Worm (Caenorhabditis elegans) whole organism, young adult: Measurements from ENCODE around the gene rpc-11.

Source experiments
- B0336.3 ChIP-seq: fragments of 200-800 bp; sonication (Bioruptor generic); IDR thresholded peaks from 2 replicates; pipeline ENCODE4 v1.3.6; 2022; ENCODE audit warnings: missing genetic modification characterization, missing compliant biosample characterization
- C06A6.2 ChIP-seq: fragments of 200-800 bp; sonication (Bioruptor generic); conservative IDR thresholded peaks from 2 replicates; pipeline ENCODE4 v1.3.6; 2022; ENCODE audit warnings: missing genetic modification characterization, missing compliant biosample characterization
- C17E4.6 ChIP-seq: fragments of 200-800 bp; sonication (Bioruptor generic); IDR thresholded peaks from 2 replicates; pipeline ENCODE4 v1.3.6; 2022; ENCODE audit warnings: missing genetic modification reagents, missing genetic modification characterization, missing compliant biosample characterization
- D2030.7 ChIP-seq: fragments of 200-800 bp; sonication (Bioruptor generic); IDR thresholded peaks from 2 replicates; pipeline ENCODE4 v1.3.6; 2022; ENCODE audit warnings: missing genetic modification reagents, missing genetic modification characterization, missing compliant biosample characterization
- F33H1.4 ChIP-seq: fragments of 200-800 bp; sonication (Bioruptor generic); IDR thresholded peaks from 2 replicates; pipeline ENCODE4 v1.3.6; 2022; ENCODE audit warnings: missing genetic modification reagents, missing genetic modification characterization, missing compliant biosample characterization
- F49E8.2 ChIP-seq: sonication (generic microtip); optimal IDR thresholded peaks from 3 replicates; lab custom pipeline; 2017; ENCODE audit warnings: missing genetic modification characterization, mild to moderate bottlenecking, missing compliant biosample characterization, antibody characterized with exemption, moderate library complexity; ENCODE audit not compliant: insufficient read depth
- F52B5.7 ChIP-seq: sonication (generic microtip); optimal IDR thresholded peaks from 2 replicates; lab custom pipeline; 2016; ENCODE audit warnings: mild to moderate bottlenecking, missing genetic modification characterization, missing compliant biosample characterization
- F57C9.4 ChIP-seq: sonication (generic microtip); optimal IDR thresholded peaks from 2 replicates; lab custom pipeline; 2017; ENCODE audit warnings: mild to moderate bottlenecking, missing genetic modification characterization, missing compliant biosample characterization
- T07F8.4 ChIP-seq: sonication (generic microtip); optimal IDR thresholded peaks from 2 replicates; lab custom pipeline; 2016; ENCODE audit warnings: mild to moderate bottlenecking, missing genetic modification characterization, moderate library complexity, missing compliant biosample characterization
- T26A5.8 ChIP-seq: sonication (generic microtip); optimal IDR thresholded peaks from 2 replicates; lab custom pipeline; 2016; ENCODE audit warnings: missing genetic modification characterization, missing compliant biosample characterization
- Y53F4B.3 ChIP-seq: fragments of 200-800 bp; sonication (Bioruptor generic); IDR thresholded peaks from 2 replicates; pipeline ENCODE4 v1.3.6; 2022; ENCODE audit warnings: missing genetic modification reagents, missing genetic modification characterization, missing compliant biosample characterization
- Y53G8AR.9 ChIP-seq: fragments of 200-800 bp; sonication (Bioruptor generic); conservative IDR thresholded peaks from 2 replicates; pipeline ENCODE4 v1.3.6; 2022; ENCODE audit warnings: missing genetic modification reagents, missing genetic modification characterization, missing compliant biosample characterization
- ZK185.1 ChIP-seq: sonication (generic microtip); optimal IDR thresholded peaks from 2 replicates; lab custom pipeline; 2016; ENCODE audit warnings: mild to moderate bottlenecking, missing genetic modification characterization, missing compliant biosample characterization; ENCODE audit not compliant: poor library complexity, severe bottlenecking
- attf-5 ChIP-seq: fragments of 200-800 bp; sonication (Bioruptor generic); optimal IDR thresholded peaks from 2 replicates; lab custom pipeline; 2018; ENCODE audit warnings: mild to moderate bottlenecking, missing genetic modification characterization, missing compliant biosample characterization
- attf-6 ChIP-seq: fragments of 200-800 bp; sonication (Bioruptor generic); IDR thresholded peaks from 2 replicates; pipeline ENCODE4 v1.3.6; 2022; ENCODE audit warnings: missing genetic modification reagents, missing genetic modification characterization, missing compliant biosample characterization
- cebp-2 ChIP-seq: fragments of 200-800 bp; sonication (Bioruptor generic); IDR thresholded peaks from 2 replicates; pipeline ENCODE4 v1.3.6; 2022; ENCODE audit warnings: missing genetic modification characterization, missing compliant biosample characterization
- ceh-91 ChIP-seq: fragments of 200-800 bp; sonication (Bioruptor generic); IDR thresholded peaks from 2 replicates; pipeline ENCODE4 v1.3.6; 2022; ENCODE audit warnings: missing genetic modification reagents, missing genetic modification characterization, missing compliant biosample characterization
- chd-7 ChIP-seq: sonication (generic microtip); optimal IDR thresholded peaks from 2 replicates; lab custom pipeline; 2016; ENCODE audit warnings: mild to moderate bottlenecking, missing genetic modification characterization, moderate library complexity, missing compliant biosample characterization
- dpff-1 ChIP-seq: sonication (generic microtip); optimal IDR thresholded peaks from 2 replicates; lab custom pipeline; 2017; ENCODE audit warnings: mild to moderate bottlenecking, missing genetic modification characterization, missing compliant biosample characterization
- egl-44 ChIP-seq: fragments of 200-800 bp; sonication (Bioruptor generic); IDR thresholded peaks from 2 replicates; pipeline ENCODE4 v1.3.6; 2022; ENCODE audit warnings: missing genetic modification reagents, missing genetic modification characterization, missing compliant biosample characterization
- hmg-1.2 ChIP-seq: fragments of 200-800 bp; sonication (Bioruptor generic); IDR thresholded peaks from 2 replicates; pipeline ENCODE4 v1.3.6; 2022; ENCODE audit warnings: missing genetic modification reagents, missing genetic modification characterization, missing compliant biosample characterization
- hsf-1 ChIP-seq: fragments of 200-800 bp; sonication (Bioruptor generic); IDR thresholded peaks from 2 replicates; pipeline ENCODE4 v1.3.6; 2022; ENCODE audit warnings: missing genetic modification reagents, missing genetic modification characterization, missing compliant biosample characterization
- lag-1 ChIP-seq: fragments of 200-800 bp; sonication (Bioruptor generic); IDR thresholded peaks from 2 replicates; pipeline ENCODE4 v1.3.6; 2022; ENCODE audit warnings: missing genetic modification reagents, missing genetic modification characterization, missing compliant biosample characterization
- lin-54 ChIP-seq: fragments of 200-800 bp; sonication (Bioruptor generic); optimal IDR thresholded peaks from 2 replicates; lab custom pipeline; 2018; ENCODE audit warnings: mild to moderate bottlenecking, missing genetic modification characterization, missing compliant biosample characterization
- lsl-1 ChIP-seq: fragments of 200-800 bp; sonication (Bioruptor generic); optimal IDR thresholded peaks from 2 replicates; lab custom pipeline; 2018; ENCODE audit warnings: mild to moderate bottlenecking, missing genetic modification characterization, moderate library complexity, missing compliant biosample characterization
- lsy-27 ChIP-seq: sonication (generic microtip); optimal IDR thresholded peaks from 2 replicates; lab custom pipeline; 2017; ENCODE audit warnings: missing genetic modification characterization, mild to moderate bottlenecking, missing compliant biosample characterization, antibody characterized with exemption, missing genotype, borderline replicate concordance; ENCODE audit not compliant: insufficient read depth
- madf-10 ChIP-seq: sonication (generic microtip); optimal IDR thresholded peaks from 2 replicates; lab custom pipeline; 2016; ENCODE audit warnings: mild to moderate bottlenecking, missing genetic modification characterization, missing compliant biosample characterization
- madf-6 ChIP-seq: fragments of 200-800 bp; sonication (Bioruptor generic); IDR thresholded peaks from 2 replicates; pipeline ENCODE4 v1.3.6; 2022; ENCODE audit warnings: missing genetic modification reagents, missing genetic modification characterization, missing compliant biosample characterization
- madf-8 ChIP-seq: fragments of 200-800 bp; sonication (Bioruptor generic); conservative IDR thresholded peaks from 2 replicates; pipeline ENCODE4 v1.3.6; 2022; ENCODE audit warnings: missing genetic modification reagents, missing genetic modification characterization, missing compliant biosample characterization
- nhr-120 ChIP-seq: fragments of 200-800 bp; sonication (Bioruptor generic); IDR thresholded peaks from 2 replicates; pipeline ENCODE4 v1.3.6; 2022; ENCODE audit warnings: missing genetic modification characterization, missing compliant biosample characterization
- nhr-90 ChIP-seq: sonication (generic microtip); optimal IDR thresholded peaks from 2 replicates; lab custom pipeline; 2016; ENCODE audit warnings: missing genotype, mild to moderate bottlenecking, missing genetic modification characterization, missing compliant biosample characterization
- rec-8 ChIP-seq, 2 experiments: sonication (generic microtip); optimal IDR thresholded peaks; 2 replicates each; lab custom pipeline; 2016; ENCODE audit warnings: mild to moderate bottlenecking in 2 of 2, missing genetic modification characterization in 2 of 2, missing genetic modification reagents in 2 of 2, missing genotype in 2 of 2, missing biosample characterization in 1 of 2, missing compliant biosample characterization in 1 of 2, moderate library complexity in 1 of 2
- snpc-1.1 ChIP-seq: sonication (generic microtip); optimal IDR thresholded peaks from 2 replicates; lab custom pipeline; 2017; ENCODE audit warnings: missing genetic modification characterization, mild to moderate bottlenecking, missing compliant biosample characterization, antibody characterized with exemption, moderate library complexity, missing genotype, missing genetic modification reagents; ENCODE audit not compliant: insufficient read depth
- tbx-9 ChIP-seq: sonication (generic microtip); optimal IDR thresholded peaks from 2 replicates; lab custom pipeline; 2016; ENCODE audit warnings: borderline replicate concordance, missing genetic modification characterization, inconsistent platforms, missing compliant biosample characterization
- tlf-1 ChIP-seq: fragments of 200-800 bp; sonication (Bioruptor generic); optimal IDR thresholded peaks from 2 replicates; lab custom pipeline; 2018; ENCODE audit warnings: mild to moderate bottlenecking, missing genetic modification characterization, missing compliant biosample characterization
- xnd-1 ChIP-seq: sonication (generic microtip); optimal IDR thresholded peaks from 2 replicates; lab custom pipeline; 2016; ENCODE audit warnings: missing genotype, missing genetic modification reagents, missing genetic modification characterization, missing compliant biosample characterization
- ztf-25 ChIP-seq: fragments of 200-800 bp; sonication (Bioruptor generic); IDR thresholded peaks from 2 replicates; pipeline ENCODE4 v1.3.6; 2022; ENCODE audit warnings: missing genetic modification reagents, missing genetic modification characterization, missing compliant biosample characterization

rpc-11 gene

ce11 chrIV:1430261-1430660 is 20.4 kb upstream of the rpc-11 start, which contains the start of gene Y77E11A.23 (continued):
- TF ChIP-seq Y53F4B.3 (GFP tag; lab: Robert Waterston, UW) (no peak), C06A6.2 (GFP tag; lab: Robert Waterston, UW) (no peak), T07F8.4 (tag; lab: Kevin White, UChicago) (no peak), F52B5.7 (no peak), B0336.3 (no peak), ztf-25 (GFP tag; lab: Robert Waterston, UW) (no peak)

ce11 chrIV:1427283-1427682 is 17.4 kb upstream of the rpc-11 start, which contains the start of gene clec-171:
Gene clec-171, minus strand, starts transcription at chrIV:1427383.
- TF ChIP-seq tlf-1 (GFP tag; lab: Kevin White, UChicago) (no peak), F49E8.2 (tag; lab: Kevin White, UChicago) (no peak), lsl-1 (GFP tag; lab: Kevin White, UChicago) (no peak), chd-7 (tag; lab: Kevin White, UChicago) (no peak), tbx-9 (tag; lab: Kevin White, UChicago) (no peak), attf-5 (GFP tag; lab: Kevin White, UChicago) (no peak), T26A5.8 (tag; lab: Kevin White, UChicago) (no peak), attf-6 (no peak), cebp-2 (GFP tag; lab: Robert Waterston, UW) (no peak), egl-44 (no peak)
- TF ChIP-seq, all 124 proteins: peak for 0

- TF ChIP-seq C17E4.6 (no peak), lsy-27 (tag; lab: Kevin White, UChicago) (no peak), madf-10 (no peak)
- TF ChIP-seq, all 124 proteins: peak for 0
Measured at ce11 chrIV:1424962-1425361, 15.1 kb upstream of the rpc-11 start, which contains the start of gene Y77E11A.8. Gene Y77E11A.8, minus strand, starts transcription at chrIV:1425062.

ce11 chrIV:1420603-1421002 is 10.8 kb upstream of the rpc-11 start, which contains the start of gene jtr-1:
Gene jtr-1, plus strand, starts transcription at chrIV:1420929.
- peak; percentile 47; the same call in 1 of the 2 replicates for TF ChIP-seq D2030.7 (GFP tag; lab: Robert Waterston, UW)
- peak; percentile 89 for TF ChIP-seq xnd-1 (tag; lab: Kevin White, UChicago)
- TF ChIP-seq F49E8.2 (tag; lab: Kevin White, UChicago), result no peak
- TF ChIP-seq dpff-1 (tag; lab: Kevin White, UChicago), result no peak
- TF ChIP-seq snpc-1.1 (tag; lab: Kevin White, UChicago), result no peak
- TF ChIP-seq nhr-120 (GFP tag; lab: Robert Waterston, UW), result no peak
- peak; percentile 95 for TF ChIP-seq lsl-1 (GFP tag; lab: Kevin White, UChicago)
- no peak for TF ChIP-seq ZK185.1 (tag; lab: Kevin White, UChicago)
- peak; percentile 26; the same call in 1 of the 2 replicates for TF ChIP-seq hmg-1.2 (GFP tag; lab: Robert Waterston, UW)
- no peak for TF ChIP-seq rec-8 (tag; optimal IDR thresholded peaks at IDR 0.05; lab: Kevin White, UChicago)
- TF ChIP-seq F57C9.4, result no peak
- no peak for TF ChIP-seq nhr-90 (tag; lab: Kevin White, UChicago)
- peak; percentile 72 for TF ChIP-seq madf-8 (GFP tag; lab: Robert Waterston, UW)
- peak; percentile 53 for TF ChIP-seq ceh-91
- peak; percentile 93 for TF ChIP-seq F33H1.4
- peak; percentile 48 for TF ChIP-seq lin-54 (GFP tag; lab: Kevin White, UChicago)
- TF ChIP-seq Y53G8AR.9 (GFP tag; lab: Robert Waterston, UW), result no peak
- TF ChIP-seq madf-6 (GFP tag; lab: Robert Waterston, UW), result peak; percentile 81
- no peak for TF ChIP-seq hsf-1 (GFP tag; lab: Robert Waterston, UW)
- TF ChIP-seq lag-1 (GFP tag; lab: Robert Waterston, UW), result no peak
